Worm (Caenorhabditis elegans): ENCODE measurements around the gene skr-8.

DNA sequence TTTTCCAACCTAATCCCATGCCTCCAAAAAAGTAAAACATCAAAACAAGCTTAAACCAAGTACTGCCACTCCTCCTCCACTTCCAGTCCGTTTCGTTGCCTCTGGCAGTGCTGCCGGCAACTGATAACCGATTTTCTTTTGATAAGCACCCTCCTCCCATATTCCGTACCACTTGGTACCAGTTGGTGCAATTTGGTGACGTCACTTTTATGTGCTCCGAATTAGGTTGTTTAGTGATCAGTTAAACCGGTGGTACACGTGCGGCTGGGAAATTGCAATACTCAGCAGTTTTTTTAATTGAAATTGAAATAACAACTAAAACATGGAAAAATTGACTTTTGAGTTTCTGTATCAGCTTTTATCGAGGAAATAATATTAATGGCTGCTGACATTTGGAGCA is 8.5 kb upstream of the skr-8 start:
- TF ChIP-seq nfya-1 (tag; optimal IDR thresholded peaks at IDR 0.05; ENCODE audit: insufficient read depth) = no peak
- TF ChIP-seq unc-62 (GFP tag; optimal IDR thresholded peaks at IDR 0.05) = no peak
- no peak for TF ChIP-seq nhr-28 (tag; optimal IDR thresholded peaks at IDR 0.05)
- TF ChIP-seq zag-1 (tag; optimal IDR thresholded peaks at IDR 0.05) = no peak

Measured in whole organism, L3 larva.